Worm (Caenorhabditis elegans) whole organism, L2 larva: ENCODE measurements around the gene Y54F10AM.6.

ENCODE experiments used
- alr-1 ChIP-seq: fragments of 150-350 bp; optimal IDR thresholded peaks from 2 replicates; lab custom pipeline; 2014; ENCODE audit warnings: missing biosample characterization, missing genetic modification characterization
- ama-1 ChIP-seq: fragments of 150-350 bp; optimal IDR thresholded peaks from 2 replicates; lab custom pipeline; 2018; ENCODE audit warnings: inconsistent platforms
- egl-27 ChIP-seq: sonication (generic microtip); optimal IDR thresholded peaks from 3 replicates; lab custom pipeline; 2017; ENCODE audit warnings: missing biosample characterization, missing genetic modification reagents, missing genetic modification characterization
- elt-3 ChIP-seq: sonication (generic microtip); optimal IDR thresholded peaks from 2 replicates; lab custom pipeline; 2017; ENCODE audit warnings: missing biosample characterization, missing genetic modification characterization
- fos-1 ChIP-seq: fragments of 150-350 bp; optimal IDR thresholded peaks from 2 replicates; lab custom pipeline; 2014; ENCODE audit warnings: missing biosample characterization, missing genetic modification characterization
- gmeb-1 ChIP-seq: fragments of 150-350 bp; optimal IDR thresholded peaks from 2 replicates; lab custom pipeline; 2014; ENCODE audit warnings: missing biosample characterization, missing genetic modification characterization
- lin-11 ChIP-seq: fragments of 150-350 bp; sonication (generic microtip); optimal IDR thresholded peaks from 2 replicates; lab custom pipeline; 2014; ENCODE audit warnings: missing biosample characterization, missing genetic modification characterization, inconsistent platforms, mixed read lengths
- lin-13 ChIP-seq: fragments of 150-350 bp; optimal IDR thresholded peaks from 2 replicates; lab custom pipeline; 2014; ENCODE audit warnings: missing biosample characterization, missing genetic modification reagents, missing genetic modification characterization
- mdl-1 ChIP-seq, 2 experiments: fragments of 150-350 bp in 1 of 2; sonication (generic microtip) in 1 of 2; optimal IDR thresholded peaks; 2 replicates each; lab custom pipeline; 2017; ENCODE audit warnings: missing biosample characterization in 2 of 2, missing genetic modification characterization in 2 of 2
- nhr-25 ChIP-seq: fragments of 150-350 bp; sonication (generic microtip); optimal IDR thresholded peaks from 3 replicates; lab custom pipeline; 2014; ENCODE audit warnings: missing biosample characterization, missing genetic modification characterization
- snpc-4 ChIP-seq: fragments of 150-350 bp; optimal IDR thresholded peaks from 2 replicates; lab custom pipeline; 2014; ENCODE audit warnings: missing biosample characterization, missing genetic modification characterization
- unc-62 ChIP-seq: fragments of 150-350 bp; optimal IDR thresholded peaks from 2 replicates; lab custom pipeline; 2014; ENCODE audit warnings: missing biosample characterization, missing genetic modification reagents, missing genetic modification characterization
- ztf-11 ChIP-seq: sonication (generic microtip); optimal IDR thresholded peaks from 2 replicates; lab custom pipeline; 2017; ENCODE audit warnings: missing biosample characterization, missing genetic modification characterization

ce11 chrIII:2553579-2553978 lies 45.0 kb downstream of the Y54F10AM.6 start:
- TF ChIP-seq unc-62 (GFP tag; lab: Kevin White, UChicago) (no peak), mdl-1 (tag; optimal IDR thresholded peaks at IDR 0.05; lab: Kevin White, UChicago) (no peak), elt-3 (no peak), nhr-25 (tag; lab: Kevin White, UChicago) (no peak), ztf-11 (tag; lab: Kevin White, UChicago) (no peak), fos-1 (no peak), gmeb-1 (no peak), snpc-4 (tag; lab: Kevin White, UChicago) (no peak), alr-1 (tag; lab: Kevin White, UChicago) (no peak), lin-11 (tag; lab: Kevin White, UChicago) (no peak), ama-1 (lab: Kevin White, UChicago) (no peak), lin-13 (no peak), egl-27 (tag; lab: Kevin White, UChicago) (no peak)
